Fruit fly (Drosophila melanogaster): ENCODE results near the gene CG8679.

dm6 chr2L:21200275-21200674 is 18.1 kb downstream of the CG8679 start, which contains the start of gene CG31624:
- no peak for TF ChIP-seq CG13624 (GFP tag; optimal IDR thresholded peaks at IDR 0.05)
- TF ChIP-seq twi (tag; optimal IDR thresholded peaks at IDR 0.05) = no peak
- TF ChIP-seq Mad (GFP tag; optimal IDR thresholded peaks at IDR 0.05) = no peak
- no peak for TF ChIP-seq exex (tag; optimal IDR thresholded peaks at IDR 0.05)
- no peak for TF ChIP-seq salm (tag; optimal IDR thresholded peaks at IDR 0.05)
- no peak for TF ChIP-seq grn (GFP tag; optimal IDR thresholded peaks at IDR 0.05)
- no peak for TF ChIP-seq CG3065 (GFP tag; optimal IDR thresholded peaks at IDR 0.05)
- no peak for TF ChIP-seq CG1647 (GFP tag; optimal IDR thresholded peaks at IDR 0.05)
- TF ChIP-seq CG10543 (GFP tag; optimal IDR thresholded peaks at IDR 0.05) = no peak
- no peak for TF ChIP-seq Atf6 (GFP tag; IDR thresholded peaks at IDR 0.05)
- no peak for TF ChIP-seq ase (GFP tag; IDR thresholded peaks at IDR 0.05)
- no peak for TF ChIP-seq row (GFP tag; IDR thresholded peaks at IDR 0.05)
- no peak for TF ChIP-seq CG7987 (GFP tag; optimal IDR thresholded peaks at IDR 0.05)
- TF ChIP-seq CG11456 (GFP tag; IDR thresholded peaks at IDR 0.05) = no peak

Measured in whole organism, embryonic.